Worm (Caenorhabditis elegans): ENCODE results near the gene sri-6.

- TF ChIP-seq elt-1 (tag; optimal IDR thresholded peaks at IDR 0.05; ENCODE audit: borderline replicate concordance, insufficient read depth) = no peak
- TF ChIP-seq pha-4 (tag; optimal IDR thresholded peaks at IDR 0.05) = no peak
- no peak for TF ChIP-seq unc-120 (tag; optimal IDR thresholded peaks at IDR 0.05; ENCODE audit: poor library complexity, severe bottlenecking)
- TF ChIP-seq unc-62 (GFP tag; optimal IDR thresholded peaks at IDR 0.05) = no peak
- TF ChIP-seq lsy-2 (tag; optimal IDR thresholded peaks at IDR 0.05) = no peak
- no peak for TF ChIP-seq sem-2 (GFP tag; optimal IDR thresholded peaks at IDR 0.05)
- TF ChIP-seq ces-1 (GFP tag; optimal IDR thresholded peaks at IDR 0.05) = no peak
- TF ChIP-seq mab-5 (tag; optimal IDR thresholded peaks at IDR 0.05) = no peak
- TF ChIP-seq mep-1 (tag; optimal IDR thresholded peaks at IDR 0.05) = no peak
- no peak for TF ChIP-seq nhr-237 (tag; optimal IDR thresholded peaks at IDR 0.05)
- no peak for TF ChIP-seq ztf-11 (tag; optimal IDR thresholded peaks at IDR 0.05)
- no peak for TF ChIP-seq sptf-1 (tag; optimal IDR thresholded peaks at IDR 0.05)
These were observed 21.9 kb downstream of the sri-6 start, which contains the start of gene F57B1.5 for ce11 chrV:13207426-13207825.
